Worm (Caenorhabditis elegans) whole organism, early embryonic: ENCODE results near the gene clec-144.

Experiments used
- B0310.2 ChIP-seq: sonication (generic microtip); optimal IDR thresholded peaks from 2 replicates; lab custom pipeline; 2016; ENCODE audit warnings: mild to moderate bottlenecking, missing genetic modification characterization, missing compliant biosample characterization
- F13C5.2 ChIP-seq: sonication (generic microtip); optimal IDR thresholded peaks from 2 replicates; lab custom pipeline; 2017; ENCODE audit warnings: mild to moderate bottlenecking, missing genetic modification characterization, inconsistent platforms, missing compliant biosample characterization
- aly-1 ChIP-seq: sonication (generic microtip); optimal IDR thresholded peaks from 2 replicates; lab custom pipeline; 2016; ENCODE audit warnings: missing genetic modification characterization, missing compliant biosample characterization
- ama-1 ChIP-seq: fragments of 150-350 bp; optimal IDR thresholded peaks from 2 replicates; lab custom pipeline; 2014
- ceh-13 ChIP-seq: fragments of 200-800 bp; sonication (Bioruptor generic); optimal IDR thresholded peaks from 2 replicates; lab custom pipeline; 2018; ENCODE audit warnings: mild to moderate bottlenecking, missing genetic modification characterization, missing compliant biosample characterization
- ceh-36 ChIP-seq: sonication (generic microtip); optimal IDR thresholded peaks from 2 replicates; lab custom pipeline; 2016; ENCODE audit warnings: missing genetic modification characterization, inconsistent platforms, missing compliant biosample characterization
- ets-7 ChIP-seq: sonication (generic microtip); optimal IDR thresholded peaks from 2 replicates; lab custom pipeline; 2016; ENCODE audit warnings: missing genotype, missing genetic modification characterization, missing compliant biosample characterization
- flt-1 ChIP-seq: fragments of 200-800 bp; sonication (Bioruptor generic); IDR thresholded peaks from 2 replicates; pipeline ENCODE4 v1.3.6; 2022; ENCODE audit warnings: missing genetic modification characterization, missing compliant biosample characterization
- hmbx-1 ChIP-seq: sonication (generic microtip); optimal IDR thresholded peaks from 2 replicates; lab custom pipeline; 2016; ENCODE audit warnings: mild to moderate bottlenecking, missing genetic modification characterization, missing compliant biosample characterization
- hmg-4 ChIP-seq: fragments of 200-800 bp; sonication (Bioruptor generic); optimal IDR thresholded peaks from 2 replicates; lab custom pipeline; 2018; ENCODE audit warnings: mild to moderate bottlenecking, missing genetic modification characterization, missing compliant biosample characterization
- hnd-1 ChIP-seq: sonication (generic microtip); optimal IDR thresholded peaks from 2 replicates; lab custom pipeline; 2016; ENCODE audit warnings: missing genetic modification characterization, missing compliant biosample characterization
- pes-1 ChIP-seq: fragments of 200-800 bp; sonication (Bioruptor generic); IDR thresholded peaks from 2 replicates; pipeline ENCODE4 v1.3.6; 2022; ENCODE audit warnings: missing genetic modification reagents, missing genetic modification characterization, missing compliant biosample characterization
- scrt-1 ChIP-seq: fragments of 200-800 bp; sonication (Bioruptor generic); IDR thresholded peaks from 2 replicates; pipeline ENCODE4 v1.3.6; 2022; ENCODE audit warnings: missing genetic modification characterization, missing compliant biosample characterization
- sea-1 ChIP-seq: fragments of 200-800 bp; sonication (Bioruptor generic); conservative IDR thresholded peaks from 2 replicates; pipeline ENCODE4 v1.3.6; 2022; ENCODE audit warnings: missing genetic modification characterization, missing compliant biosample characterization
- tbx-11 ChIP-seq: fragments of 200-800 bp; sonication (Bioruptor generic); IDR thresholded peaks from 2 replicates; pipeline ENCODE4 v1.3.6; 2022; ENCODE audit warnings: missing genetic modification characterization, missing compliant biosample characterization
- tbx-37 ChIP-seq: fragments of 200-800 bp; sonication (Bioruptor generic); conservative IDR thresholded peaks from 2 replicates; pipeline ENCODE4 v1.3.6; 2022; ENCODE audit warnings: missing genetic modification reagents, missing genetic modification characterization, missing compliant biosample characterization
- tra-4 ChIP-seq: sonication (generic microtip); optimal IDR thresholded peaks from 2 replicates; lab custom pipeline; 2017; ENCODE audit warnings: missing genetic modification characterization, missing compliant biosample characterization

clec-144 gene

ce11 chrII:11798737-11799136 lies 33.6 kb downstream of the clec-144 start, which contains the start of gene hda-5:
Gene hda-5, plus strand, starts transcription at chrII:11799037.
- TF ChIP-seq sea-1 (GFP tag; lab: Robert Waterston, UW), result no peak
- no peak for TF ChIP-seq tbx-37 (GFP tag; lab: Robert Waterston, UW)
- TF ChIP-seq hmbx-1 (tag; lab: Kevin White, UChicago), result no peak
- TF ChIP-seq aly-1, result no peak
- no peak for TF ChIP-seq ceh-36 (tag; lab: Kevin White, UChicago)
- no peak for TF ChIP-seq B0310.2
- TF ChIP-seq ets-7 (tag; lab: Kevin White, UChicago), result no peak
- TF ChIP-seq F13C5.2 (tag; lab: Kevin White, UChicago), result no peak
- no peak for TF ChIP-seq flt-1 (GFP tag; lab: Robert Waterston, UW)
- TF ChIP-seq tra-4 (tag; lab: Kevin White, UChicago), result no peak
- TF ChIP-seq scrt-1 (GFP tag; lab: Robert Waterston, UW), result no peak

- TF ChIP-seq tbx-37 (GFP tag; lab: Robert Waterston, UW) (no peak), hnd-1 (tag; lab: Kevin White, UChicago) (no peak), flt-1 (GFP tag; lab: Robert Waterston, UW) (no peak), hmg-4 (GFP tag; lab: Kevin White, UChicago) (no peak), pes-1 (GFP tag; lab: Robert Waterston, UW) (no peak), ceh-13 (GFP tag; lab: Kevin White, UChicago) (no peak), F13C5.2 (tag; lab: Kevin White, UChicago) (no peak), tra-4 (tag; lab: Kevin White, UChicago) (no peak), ama-1 (lab: Kevin White, UChicago) (no peak), hmbx-1 (tag; lab: Kevin White, UChicago) (no peak), ceh-36 (tag; lab: Kevin White, UChicago) (no peak), aly-1 (no peak), B0310.2 (no peak), sea-1 (GFP tag; lab: Robert Waterston, UW) (no peak), tbx-11 (no peak), scrt-1 (GFP tag; lab: Robert Waterston, UW) (no peak), ets-7 (tag; lab: Kevin White, UChicago) (no peak)
These were observed 35.2 kb downstream of the clec-144 start for ce11 chrII:11797194-11797593.

DNA sequence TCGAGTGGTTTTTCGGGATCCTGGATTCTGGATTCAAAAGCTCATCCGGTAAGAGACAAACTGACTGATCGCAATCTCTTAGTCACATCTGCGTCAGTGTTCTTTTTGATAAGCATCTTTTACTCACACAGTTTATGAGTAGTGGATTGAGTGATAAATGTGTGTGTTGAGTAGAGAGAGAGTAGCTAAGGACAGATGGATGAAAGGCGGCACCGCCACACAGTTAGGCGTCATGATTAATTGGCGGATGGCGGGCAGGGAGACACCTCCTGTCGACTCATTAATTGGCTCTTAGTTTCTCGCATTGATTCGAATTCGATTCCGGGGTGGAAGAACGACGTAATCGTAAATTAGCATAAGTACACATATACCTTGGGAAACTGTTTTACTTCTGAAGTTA lies 38.0 kb downstream of the clec-144 start:
- TF ChIP-seq flt-1 (GFP tag; lab: Robert Waterston, UW), result no peak
- no peak for TF ChIP-seq tra-4 (tag; lab: Kevin White, UChicago)

DNA sequence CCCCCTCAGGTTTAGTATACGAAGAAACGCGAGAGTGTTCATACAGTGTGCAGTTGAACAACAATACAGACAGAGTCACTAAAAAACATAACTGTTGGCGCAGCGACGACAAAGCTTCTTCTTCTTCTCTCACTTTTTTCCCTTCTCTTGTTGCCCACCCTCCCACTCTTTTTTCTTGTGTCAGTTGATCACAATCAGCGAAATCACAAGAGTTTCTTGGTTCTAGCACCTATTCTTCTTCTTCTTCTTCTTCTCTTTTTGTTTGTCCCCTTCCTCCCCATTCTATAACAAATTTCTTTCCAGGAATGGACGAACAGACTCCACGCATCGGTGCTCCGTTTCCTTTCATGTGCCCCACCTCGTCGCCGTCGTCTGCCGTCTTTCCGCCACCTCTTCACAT lies 41.9 kb downstream of the clec-144 start, which contains the start of gene F43G6.4:
F43G6.4 (plus strand) TSS at position 301 of the 400 bp plus-strand sequence.
- no peak for TF ChIP-seq tra-4 (tag; lab: Kevin White, UChicago)
- TF ChIP-seq hmg-4 (GFP tag; lab: Kevin White, UChicago), result no peak

DNA sequence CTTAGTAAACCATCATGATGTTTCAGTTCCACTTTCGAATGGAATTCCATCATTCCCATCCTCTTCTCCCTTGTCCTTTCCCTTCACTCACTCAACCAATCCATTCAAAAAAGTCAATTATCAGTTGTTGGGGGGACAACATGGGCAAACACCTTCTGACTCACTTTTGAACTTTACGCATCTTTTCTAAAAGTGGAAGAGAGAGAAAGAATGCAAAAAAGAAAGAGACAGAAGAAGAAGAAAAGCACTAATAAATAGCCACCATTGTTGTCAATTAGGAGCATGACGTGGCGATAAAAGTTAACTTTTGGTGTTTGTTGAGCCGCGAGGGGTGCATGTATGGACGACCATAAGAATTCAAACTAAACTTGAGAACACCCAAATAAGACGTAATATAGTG lies 44.4 kb downstream of the clec-144 start:
- no peak for TF ChIP-seq hmbx-1 (tag; lab: Kevin White, UChicago)
- no peak for TF ChIP-seq flt-1 (GFP tag; lab: Robert Waterston, UW)
- TF ChIP-seq hnd-1 (tag; lab: Kevin White, UChicago), result no peak
- TF ChIP-seq ceh-13 (GFP tag; lab: Kevin White, UChicago), result no peak
- no peak for TF ChIP-seq pes-1 (GFP tag; lab: Robert Waterston, UW)
- no peak for TF ChIP-seq ets-7 (tag; lab: Kevin White, UChicago)

DNA sequence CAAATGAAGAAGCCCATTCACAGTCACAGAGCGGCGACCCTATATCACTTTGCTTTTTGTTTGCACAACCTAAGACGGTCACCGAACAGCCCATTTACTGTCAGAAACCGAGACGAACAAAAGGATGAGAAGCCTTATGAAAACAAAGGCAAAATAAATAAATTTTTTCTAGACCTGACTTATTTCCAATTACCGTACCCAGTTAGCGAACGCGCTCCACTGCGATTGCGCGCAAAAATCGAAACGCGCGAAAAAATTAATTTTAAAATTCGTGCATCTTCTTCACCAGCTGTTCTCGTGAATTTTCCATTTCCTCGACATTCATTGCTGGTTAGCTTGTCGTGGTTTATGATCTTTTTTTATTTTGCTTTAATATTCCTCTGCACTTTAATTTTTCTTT lies 49.9 kb downstream of the clec-144 start, which contains the start of gene F43G6.16:
F43G6.16 (minus strand) TSS at position 141 of the 400 bp plus-strand sequence.
- TF ChIP-seq hmbx-1 (tag; lab: Kevin White, UChicago) (no peak), scrt-1 (GFP tag; lab: Robert Waterston, UW) (no peak), ets-7 (tag; lab: Kevin White, UChicago) (no peak), ceh-13 (GFP tag; lab: Kevin White, UChicago) (no peak), tbx-37 (GFP tag; lab: Robert Waterston, UW) (no peak)
